Worm (Caenorhabditis elegans): ENCODE data around the gene icl-1.

Gene icl-1

DNA sequence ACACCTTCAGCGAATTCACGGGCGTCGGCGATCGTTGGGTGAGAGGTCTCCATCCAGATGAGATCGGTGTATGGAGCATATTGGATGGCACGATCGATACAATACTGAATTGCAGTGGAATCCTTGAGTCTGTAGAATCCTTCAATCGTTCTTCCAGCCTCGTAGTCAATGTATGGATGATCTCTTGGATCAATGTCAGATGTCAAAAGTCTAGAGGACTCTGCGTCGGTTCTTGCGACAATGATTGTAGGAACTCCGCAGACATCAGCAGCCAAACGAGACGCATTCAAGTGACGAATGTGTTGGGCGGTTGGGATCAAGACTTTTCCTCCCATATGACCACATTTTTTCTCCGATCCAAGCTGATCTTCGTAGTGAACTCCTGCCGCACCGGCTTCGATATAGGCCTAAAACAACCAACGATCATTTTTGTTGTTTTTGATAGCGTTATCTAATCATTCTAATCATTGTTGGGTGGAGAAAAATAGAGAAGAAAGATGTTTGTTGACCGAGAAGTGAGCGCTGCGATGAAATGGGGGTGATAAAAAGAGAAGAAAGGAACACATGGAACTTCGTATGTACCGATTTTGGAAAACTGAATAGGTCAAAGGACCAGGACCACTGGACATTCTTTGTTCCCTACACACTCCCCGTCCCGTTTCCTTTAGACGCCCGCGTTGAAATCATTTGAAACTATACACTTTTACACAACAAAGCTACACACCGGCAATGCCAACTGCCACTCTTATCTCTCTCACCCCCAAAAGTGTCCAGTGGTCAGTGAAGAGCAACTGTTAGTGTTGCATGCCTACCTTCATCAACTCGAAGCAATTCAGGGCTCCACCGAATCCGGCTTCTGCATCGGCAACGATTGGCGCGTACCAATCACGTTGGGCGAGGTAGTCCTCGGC is 976 bp downstream of the icl-1 start (continued):
- TF ChIP-seq zag-1 (tag; optimal IDR thresholded peaks at IDR 0.05) (no peak), snpc-4 (tag; optimal IDR thresholded peaks at IDR 0.05) (no peak)

DNA sequence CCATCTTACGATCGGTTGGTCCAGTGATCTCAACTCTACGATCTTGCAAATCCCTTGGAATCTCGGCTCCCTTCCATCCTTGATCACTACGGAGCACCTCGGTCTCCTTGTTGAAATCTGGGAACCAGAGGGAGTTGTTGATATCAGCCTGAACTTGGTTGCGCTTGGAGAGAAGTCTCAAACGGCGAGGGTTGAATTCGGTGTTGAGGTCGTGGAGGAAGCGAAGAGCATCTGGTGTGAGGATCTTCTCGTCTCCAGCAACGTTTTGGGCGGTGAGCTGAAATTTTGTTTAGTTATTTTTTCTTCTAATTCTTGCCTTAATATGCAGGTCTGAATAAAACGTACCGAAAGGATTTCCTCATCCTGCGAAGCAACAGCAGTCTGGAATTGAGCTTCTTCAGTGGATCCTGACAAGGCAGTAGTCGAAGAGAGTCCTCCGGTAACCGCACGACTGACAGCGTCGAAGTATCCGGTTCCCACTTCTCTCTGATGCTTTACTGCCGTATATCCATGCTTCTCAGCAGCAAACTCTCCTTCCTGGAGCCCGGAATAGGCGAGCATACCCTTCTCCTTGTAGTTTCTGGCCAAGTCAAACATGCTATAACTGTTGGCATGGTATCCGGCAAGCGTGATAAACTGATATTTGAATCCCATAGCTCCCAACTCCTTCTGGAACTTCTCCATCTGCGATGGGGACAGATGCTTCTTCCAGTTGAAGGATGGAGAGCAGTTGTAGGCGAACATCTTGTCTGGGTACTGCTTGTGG is 1.8 kb downstream of the icl-1 start:
- no peak for TF ChIP-seq efl-3 (GFP tag; optimal IDR thresholded peaks at IDR 0.05)
- TF ChIP-seq ceh-8 (GFP tag; optimal IDR thresholded peaks at IDR 0.05): no peak
- peak; percentile 66 for TF ChIP-seq ama-1 (optimal IDR thresholded peaks at IDR 0.05)
- TF ChIP-seq jun-1 (tag; optimal IDR thresholded peaks at IDR 0.05): no peak
- no peak for TF ChIP-seq alr-1 (tag; optimal IDR thresholded peaks at IDR 0.05; ENCODE audit: borderline replicate concordance)
- TF ChIP-seq sox-4 (tag; optimal IDR thresholded peaks at IDR 0.05): no peak
- no peak for TF ChIP-seq vab-15 (tag; optimal IDR thresholded peaks at IDR 0.05)
- TF ChIP-seq hlh-4 (tag; optimal IDR thresholded peaks at IDR 0.05): no peak
- peak in 1 of 6 experiments; percentile 38 for TF ChIP-seq elt-3 (tag; optimal IDR thresholded peaks at IDR 0.05)
- TF ChIP-seq nhr-47 (tag; optimal IDR thresholded peaks at IDR 0.05): no peak
- TF ChIP-seq lin-35 (GFP tag; optimal IDR thresholded peaks at IDR 0.05): peak in 1 of 2 experiments; percentile 58
- no peak for TF ChIP-seq efl-1 (optimal IDR thresholded peaks at IDR 0.05)
- peak in 1 of 2 experiments; percentile 82 for TF ChIP-seq efl-1 (GFP tag; optimal IDR thresholded peaks at IDR 0.05 in 1 of 2)
- TF ChIP-seq hpl-2 (GFP tag; optimal IDR thresholded peaks at IDR 0.05): no peak
- TF ChIP-seq C04F5.9 (tag; optimal IDR thresholded peaks at IDR 0.05): no peak
- no peak for TF ChIP-seq ceh-63 (GFP tag; optimal IDR thresholded peaks at IDR 0.05)
- TF ChIP-seq fkh-4 (tag; optimal IDR thresholded peaks at IDR 0.05; ENCODE audit: borderline replicate concordance): no peak
- TF ChIP-seq fkh-10 (GFP tag; optimal IDR thresholded peaks at IDR 0.05): no peak
- TF ChIP-seq snu-23 (GFP tag; optimal IDR thresholded peaks at IDR 0.05): no peak
- TF ChIP-seq unc-86 (tag; optimal IDR thresholded peaks at IDR 0.05): no peak
- TF ChIP-seq swsn-7 (tag; optimal IDR thresholded peaks at IDR 0.05): no peak
- TF ChIP-seq skn-1 (tag; optimal IDR thresholded peaks at IDR 0.05): no peak
- TF ChIP-seq snpc-4 (tag; optimal IDR thresholded peaks at IDR 0.05): no peak
- peak; percentile 7 for TF ChIP-seq lir-3 (tag; optimal IDR thresholded peaks at IDR 0.05; ENCODE audit: poor library complexity)
- TF ChIP-seq lin-15B (tag; optimal IDR thresholded peaks at IDR 0.05): no peak
- TF ChIP-seq ztf-4 (tag; optimal IDR thresholded peaks at IDR 0.05): no peak
- peak; percentile 1 for TF ChIP-seq aly-2 (tag; optimal IDR thresholded peaks at IDR 0.05)
- no peak for TF ChIP-seq irx-1 (tag; optimal IDR thresholded peaks at IDR 0.05)

DNA sequence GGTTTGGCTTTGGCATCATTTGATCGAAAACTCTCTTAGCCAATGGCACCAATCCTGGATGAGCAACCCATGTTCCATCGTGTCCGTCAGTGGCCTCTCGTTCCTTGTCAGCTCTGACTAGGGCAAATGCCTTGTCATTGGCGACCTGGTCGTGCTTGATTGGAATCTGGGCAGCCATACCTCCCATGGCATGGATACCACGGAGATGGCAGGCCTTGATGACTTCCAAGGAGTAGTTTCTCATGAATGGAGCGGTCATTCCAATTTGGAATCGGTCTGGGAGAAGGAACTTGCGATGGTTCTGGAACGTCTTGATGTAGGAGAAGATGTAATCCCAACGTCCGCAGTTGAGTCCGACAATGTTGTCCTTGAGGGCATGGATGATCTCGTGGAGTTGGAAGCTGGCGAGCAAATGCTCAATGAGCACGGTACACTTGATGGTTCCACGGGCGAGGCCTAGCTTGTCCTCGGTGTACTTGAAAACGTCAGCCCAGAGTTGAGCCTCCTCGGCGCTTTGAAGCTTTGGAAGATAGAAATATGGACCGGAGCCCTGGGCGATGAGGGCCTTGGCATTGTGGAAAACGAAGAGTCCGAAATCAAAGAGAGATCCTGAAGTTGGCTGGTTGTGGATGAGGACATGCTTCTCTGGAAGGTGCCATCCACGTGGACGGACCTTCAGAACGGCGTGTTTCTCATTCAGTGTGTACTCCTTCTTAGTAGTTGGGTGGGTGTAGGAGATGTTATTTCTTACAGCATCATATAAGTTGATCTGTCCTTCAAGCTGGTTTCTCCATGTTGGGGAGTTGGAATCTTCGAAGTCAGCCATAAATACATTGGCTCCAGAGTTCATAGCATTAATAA is 2.6 kb downstream of the icl-1 start:
- TF ChIP-seq elt-3 (tag; optimal IDR thresholded peaks at IDR 0.05): no peak
- TF ChIP-seq blmp-1 (tag; optimal IDR thresholded peaks at IDR 0.05): no peak
- TF ChIP-seq F16B12.6 (tag; optimal IDR thresholded peaks at IDR 0.05): no peak
- peak; percentile 32 for TF ChIP-seq C16A3.4 (tag; optimal IDR thresholded peaks at IDR 0.05)
- no peak for TF ChIP-seq mdl-1 (tag; optimal IDR thresholded peaks at IDR 0.05)
- TF ChIP-seq unc-130 (tag; optimal IDR thresholded peaks at IDR 0.05): no peak
- TF ChIP-seq sup-37 (GFP tag; optimal IDR thresholded peaks at IDR 0.05): peak; percentile 5
- TF ChIP-seq dpl-1 (GFP tag; optimal IDR thresholded peaks at IDR 0.05): no peak
- TF ChIP-seq egl-13 (tag; optimal IDR thresholded peaks at IDR 0.05): no peak
- TF ChIP-seq aly-2 (tag; optimal IDR thresholded peaks at IDR 0.05): peak; percentile 34
- TF ChIP-seq isw-1 (GFP tag; IDR thresholded peaks at IDR 0.05): no peak
- no peak for TF ChIP-seq jun-1 (tag; optimal IDR thresholded peaks at IDR 0.05)
- no peak for TF ChIP-seq grh-1 (GFP tag; IDR thresholded peaks at IDR 0.05)
- no peak for TF ChIP-seq nhr-84 (tag; optimal IDR thresholded peaks at IDR 0.05)
- TF ChIP-seq C04F5.9 (tag; optimal IDR thresholded peaks at IDR 0.05): peak; percentile 31
- no peak for TF ChIP-seq unc-62 (GFP tag; optimal IDR thresholded peaks at IDR 0.05)
- TF ChIP-seq nhr-85 (tag): peak; percentile 49
- no peak for TF ChIP-seq C34B4.2 (tag; optimal IDR thresholded peaks at IDR 0.05)
- peak; percentile 92 for TF ChIP-seq ama-1 (optimal IDR thresholded peaks at IDR 0.05)
- TF ChIP-seq elt-2 (tag; optimal IDR thresholded peaks at IDR 0.05): no peak
- TF ChIP-seq sox-4 (tag; optimal IDR thresholded peaks at IDR 0.05): no peak
- no peak for TF ChIP-seq nhr-20 (tag; optimal IDR thresholded peaks at IDR 0.05)
- no peak for TF ChIP-seq lin-35 (GFP tag; optimal IDR thresholded peaks at IDR 0.05)

Measured in whole organism, L1 larva.